Worm (Caenorhabditis elegans): Measurements from ENCODE around the gene mrps-22.

mrps-22 gene

DNA sequence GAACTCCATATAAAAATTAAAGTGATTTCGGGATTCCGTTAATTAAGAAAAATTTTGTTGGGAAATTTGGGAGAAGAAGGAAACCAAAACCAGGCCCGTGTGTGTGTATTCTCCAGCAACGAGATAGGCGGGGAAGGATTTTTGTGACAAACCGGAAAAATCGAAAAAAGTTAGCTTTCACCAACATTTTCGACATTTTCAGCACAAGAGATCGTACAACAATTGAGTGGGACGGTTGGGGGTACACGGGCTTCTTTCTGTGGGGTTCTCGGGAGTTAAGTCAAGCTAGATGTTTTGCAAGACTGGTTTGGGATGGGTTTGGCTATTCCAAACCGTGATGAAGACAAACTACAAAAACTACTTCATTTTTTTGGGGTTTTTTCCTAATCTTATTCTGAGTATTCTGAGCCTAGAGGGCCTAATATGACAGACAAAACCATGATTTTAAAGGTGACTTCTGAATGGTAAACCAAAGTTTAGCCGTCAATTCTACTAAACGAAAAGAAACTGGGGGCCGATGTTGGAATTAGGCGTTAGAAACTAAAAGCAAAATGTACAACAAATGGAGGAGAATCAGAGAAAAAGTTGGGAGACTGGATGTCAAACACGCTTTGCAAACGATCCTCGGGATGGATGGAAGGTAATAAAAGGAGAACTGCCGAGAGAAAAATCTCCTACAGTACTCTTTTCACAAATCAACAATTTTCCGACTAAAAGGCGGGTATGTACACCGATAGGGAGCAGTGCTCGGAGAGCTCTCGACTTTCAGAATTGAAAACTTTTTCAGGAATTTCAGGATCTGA lies 39.6 kb upstream of the mrps-22 start:
- no peak for TF ChIP-seq unc-39 (tag; optimal IDR thresholded peaks at IDR 0.05)
- peak; percentile 29 for TF ChIP-seq cnd-1 (tag; optimal IDR thresholded peaks at IDR 0.05)

DNA sequence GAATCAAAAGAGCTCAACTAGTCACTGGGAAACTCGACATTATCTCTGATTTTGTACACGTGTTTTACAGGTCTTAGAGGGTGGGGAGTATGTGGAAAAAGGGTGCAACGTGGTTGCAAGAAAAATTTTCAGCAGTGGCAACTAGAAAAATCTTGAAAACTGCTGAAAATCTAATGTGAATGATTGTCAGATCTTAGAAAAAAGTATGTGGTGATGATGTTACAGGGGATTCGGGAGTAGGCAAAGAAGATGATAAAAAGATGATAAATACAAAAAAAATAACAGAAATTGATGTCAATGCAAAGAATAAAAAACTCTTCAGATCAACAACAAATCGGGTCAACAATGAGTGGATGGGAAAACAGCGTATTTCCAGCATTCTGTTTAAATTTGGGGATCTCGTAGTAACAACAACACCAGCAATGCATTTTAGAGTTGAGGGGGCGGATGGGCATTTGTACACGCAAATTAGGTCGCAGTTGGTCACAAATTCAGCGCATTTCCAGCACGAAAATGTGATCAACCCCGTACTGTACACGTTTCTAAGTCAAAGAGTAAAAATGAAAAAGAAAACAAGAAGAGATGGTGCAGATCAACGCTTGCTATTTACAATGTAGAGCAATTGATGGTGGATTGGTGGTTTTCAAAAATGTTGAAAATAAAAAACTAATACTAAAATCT lies 38.8 kb upstream of the mrps-22 start:
- TF ChIP-seq pha-4 (tag; optimal IDR thresholded peaks at IDR 0.05) (no peak), nhr-2 (tag; optimal IDR thresholded peaks at IDR 0.05) (no peak), ztf-11 (tag; optimal IDR thresholded peaks at IDR 0.05) (no peak), ceh-83 (GFP tag; optimal IDR thresholded peaks at IDR 0.05) (no peak), hlh-1 (tag; optimal IDR thresholded peaks at IDR 0.05) (no peak), lin-13 (tag; optimal IDR thresholded peaks at IDR 0.05) (no peak), lin-32 (GFP tag; optimal IDR thresholded peaks at IDR 0.05) (no peak)

DNA sequence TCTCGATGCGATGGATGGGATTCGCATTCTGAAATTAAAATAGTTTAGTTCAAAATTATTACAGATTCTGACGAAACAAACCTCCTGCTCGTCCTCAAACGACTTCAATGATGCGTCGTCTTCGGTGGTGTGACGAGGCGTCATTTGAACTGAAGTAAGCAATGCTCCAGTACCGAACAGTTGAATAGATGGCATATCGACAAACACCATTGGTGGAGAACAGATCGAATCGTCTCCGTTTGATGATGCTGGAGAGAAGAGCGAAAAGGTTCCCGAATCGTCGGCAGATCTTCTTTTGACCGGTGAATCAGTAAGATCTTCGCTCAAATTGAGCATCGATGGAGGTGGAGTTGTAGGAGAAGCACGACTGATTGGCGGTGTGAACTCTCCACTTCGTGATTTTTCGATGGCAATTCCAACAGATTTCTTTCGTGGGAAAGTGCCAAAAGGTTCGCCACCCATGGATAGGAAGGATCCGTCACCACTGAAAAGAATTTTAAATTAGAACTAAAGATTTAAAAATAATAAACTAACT lies 38.0 kb upstream of the mrps-22 start:
- TF ChIP-seq flh-1 (GFP tag; optimal IDR thresholded peaks at IDR 0.05): no peak
- TF ChIP-seq lin-32 (GFP tag; optimal IDR thresholded peaks at IDR 0.05): no peak
- no peak for TF ChIP-seq ceh-43 (GFP tag; optimal IDR thresholded peaks at IDR 0.05)
- no peak for TF ChIP-seq bed-3 (GFP tag; optimal IDR thresholded peaks at IDR 0.05)
- no peak for TF ChIP-seq elt-1 (tag; optimal IDR thresholded peaks at IDR 0.05; ENCODE audit: borderline replicate concordance, insufficient read depth)
- no peak for TF ChIP-seq cnd-1 (tag; optimal IDR thresholded peaks at IDR 0.05)
- no peak for TF ChIP-seq unc-39 (tag; optimal IDR thresholded peaks at IDR 0.05)
- TF ChIP-seq ham-2 (GFP tag; optimal IDR thresholded peaks at IDR 0.05): no peak
- TF ChIP-seq tbx-8 (GFP tag; optimal IDR thresholded peaks at IDR 0.05): no peak
- TF ChIP-seq sem-2 (GFP tag; optimal IDR thresholded peaks at IDR 0.05): no peak
- TF ChIP-seq elt-3 (tag; optimal IDR thresholded peaks at IDR 0.05): no peak

DNA sequence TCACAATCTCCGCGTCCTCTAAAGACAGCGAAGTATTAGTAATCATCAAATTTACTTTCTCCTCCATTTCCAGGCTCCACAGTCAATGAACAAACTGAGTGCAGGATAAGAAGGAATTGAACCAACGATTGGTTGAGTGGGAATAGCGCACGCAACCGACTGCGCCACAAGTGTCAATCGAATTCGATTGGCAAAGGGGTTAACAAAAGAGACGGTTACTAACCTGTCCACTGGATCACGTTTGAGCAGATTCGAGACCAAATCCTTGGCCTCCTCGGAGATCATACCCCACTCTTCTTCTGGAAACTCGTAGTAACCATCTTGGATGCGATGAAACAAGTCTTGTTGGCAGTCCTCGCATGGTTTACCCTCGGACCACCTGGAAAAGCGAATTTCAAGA lies 37.2 kb upstream of the mrps-22 start:
- TF ChIP-seq lin-32 (GFP tag; optimal IDR thresholded peaks at IDR 0.05) (no peak), tbx-8 (GFP tag; optimal IDR thresholded peaks at IDR 0.05) (peak; percentile 10), unc-120 (tag; optimal IDR thresholded peaks at IDR 0.05; ENCODE audit: poor library complexity, severe bottlenecking) (no peak), sem-2 (GFP tag; optimal IDR thresholded peaks at IDR 0.05) (peak; percentile 17), flh-1 (GFP tag; optimal IDR thresholded peaks at IDR 0.05) (no peak), lsy-2 (tag; optimal IDR thresholded peaks at IDR 0.05) (no peak), ham-2 (GFP tag; optimal IDR thresholded peaks at IDR 0.05) (no peak), mab-5 (tag; optimal IDR thresholded peaks at IDR 0.05) (no peak)

DNA sequence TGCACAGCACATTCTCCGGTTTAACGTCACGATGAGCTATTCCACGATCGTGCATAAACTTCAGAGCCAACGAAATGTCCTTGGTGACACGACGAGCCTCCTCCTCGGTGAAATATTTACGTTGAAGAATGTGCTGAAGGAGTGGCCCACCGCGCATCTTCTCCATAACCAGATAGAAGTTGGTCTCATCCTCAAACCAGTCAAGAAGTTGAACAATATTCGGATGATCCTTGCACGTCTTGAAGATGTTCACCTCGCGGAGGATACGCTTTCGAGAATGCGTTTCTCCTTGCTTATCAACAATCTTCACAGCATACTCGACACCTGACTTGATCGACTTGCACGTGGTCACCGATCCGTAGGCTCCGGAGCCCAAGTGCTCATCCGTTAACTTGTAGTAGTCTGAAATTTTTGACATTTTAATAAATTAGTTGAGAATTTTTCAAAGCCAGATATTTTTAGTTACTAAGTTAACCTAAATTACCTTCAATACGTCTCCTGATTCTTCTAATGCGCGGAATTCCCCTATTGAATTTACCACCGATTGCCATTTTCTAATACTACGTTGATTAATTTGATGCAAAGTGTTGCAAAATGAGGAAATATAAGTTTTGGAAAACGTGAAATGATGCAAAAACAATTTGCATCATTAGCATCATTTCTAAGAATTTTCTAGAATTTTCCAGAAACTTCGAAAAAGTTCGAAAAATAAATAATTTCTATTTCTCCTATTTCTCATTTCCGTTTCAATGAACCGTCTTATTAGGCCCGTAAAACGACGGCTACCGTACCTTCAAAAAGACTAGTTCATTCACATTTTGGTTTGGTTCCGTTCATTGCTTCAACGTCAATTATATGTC lies 36.3 kb upstream of the mrps-22 start:
- TF ChIP-seq bed-3 (GFP tag; optimal IDR thresholded peaks at IDR 0.05) (no peak), flh-1 (GFP tag; optimal IDR thresholded peaks at IDR 0.05) (no peak), hlh-1 (tag; optimal IDR thresholded peaks at IDR 0.05) (no peak), ceh-43 (GFP tag; optimal IDR thresholded peaks at IDR 0.05) (no peak), tbx-8 (GFP tag; optimal IDR thresholded peaks at IDR 0.05) (no peak), lin-13 (tag; optimal IDR thresholded peaks at IDR 0.05) (no peak), nhr-2 (tag; optimal IDR thresholded peaks at IDR 0.05) (no peak), ceh-39 (tag; optimal IDR thresholded peaks at IDR 0.05) (no peak), unc-120 (tag; optimal IDR thresholded peaks at IDR 0.05; ENCODE audit: poor library complexity, severe bottlenecking) (no peak)

DNA sequence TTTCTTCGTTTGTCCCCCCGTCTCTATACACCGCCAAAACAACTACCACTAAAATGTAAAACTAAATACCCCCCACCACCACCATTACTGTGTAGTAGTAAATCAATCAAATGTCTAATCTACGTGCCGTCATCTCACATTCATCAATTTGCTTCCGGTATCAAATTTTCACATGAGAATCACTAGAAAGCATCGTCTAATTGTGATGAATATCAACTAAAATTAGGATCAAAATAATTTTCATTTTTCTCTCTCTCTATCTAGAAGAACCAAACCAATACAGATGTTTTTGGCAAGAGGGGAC lies 35.7 kb upstream of the mrps-22 start:
- TF ChIP-seq nhr-12 (tag; optimal IDR thresholded peaks at IDR 0.05): no peak
- peak; percentile 76 for TF ChIP-seq unc-62 (GFP tag; optimal IDR thresholded peaks at IDR 0.05)

DNA sequence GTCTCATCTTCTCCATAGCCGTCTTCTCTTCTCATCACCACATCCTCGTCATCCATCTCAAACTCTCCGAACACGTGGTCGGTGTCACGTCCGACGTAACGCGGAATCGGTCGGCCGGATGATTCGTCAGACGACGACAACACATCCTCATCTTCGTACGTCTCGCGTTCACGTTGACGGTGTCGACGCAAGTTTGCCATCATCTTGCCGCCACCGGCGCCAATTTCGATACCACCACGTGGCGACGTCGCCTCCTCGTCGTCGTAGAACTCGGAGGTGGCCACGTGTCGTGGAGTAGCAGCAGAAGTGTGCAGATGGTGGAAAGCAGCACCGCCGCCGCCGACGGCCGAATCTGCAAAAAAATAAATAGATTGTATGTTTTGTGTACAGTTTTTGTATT lies 35.1 kb upstream of the mrps-22 start:
- TF ChIP-seq nhr-237 (tag; optimal IDR thresholded peaks at IDR 0.05) (no peak), hlh-1 (tag; optimal IDR thresholded peaks at IDR 0.05) (no peak), unc-120 (tag; optimal IDR thresholded peaks at IDR 0.05; ENCODE audit: poor library complexity, severe bottlenecking) (no peak), mab-5 (tag; optimal IDR thresholded peaks at IDR 0.05) (no peak), ceh-83 (GFP tag; optimal IDR thresholded peaks at IDR 0.05) (no peak)
